Fruit fly (Drosophila melanogaster): ENCODE data around the gene chico.

DNA sequence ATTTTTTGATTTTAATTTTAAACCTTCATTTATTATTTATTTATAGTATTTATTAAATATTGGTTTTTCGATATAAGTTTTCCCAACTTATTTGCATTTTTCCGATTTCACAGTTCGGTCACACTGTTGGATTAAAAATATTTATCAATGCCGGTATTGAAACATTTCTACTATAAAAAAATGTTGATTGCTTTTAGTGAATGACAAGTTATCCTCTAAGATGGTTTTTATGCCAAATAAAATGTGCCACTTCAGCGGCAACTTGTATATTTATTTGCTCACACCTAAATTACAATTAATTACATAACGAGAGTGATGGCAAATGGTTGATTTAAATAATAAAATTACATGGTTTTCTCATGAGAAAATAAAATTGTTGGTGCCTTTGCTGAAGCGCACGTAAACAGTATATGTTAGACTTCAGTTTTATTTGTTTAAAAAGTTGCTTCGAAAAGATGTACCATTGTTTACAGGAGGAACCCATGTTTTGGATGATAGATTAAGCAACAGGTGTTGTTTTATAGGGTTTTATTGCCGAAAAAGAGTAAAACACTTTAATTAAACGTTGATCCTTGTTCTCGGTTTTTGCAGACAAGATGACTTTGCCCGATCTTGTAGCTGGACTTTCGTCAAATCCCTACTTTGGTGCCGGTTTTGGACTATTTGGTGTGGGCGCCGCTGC is 24.2 kb downstream of the chico start, which contains the start of gene Bcs1:
- TF ChIP-seq psq (GFP tag; optimal IDR thresholded peaks at IDR 0.05) (no peak), Abd-B (GFP tag; optimal IDR thresholded peaks at IDR 0.05) (no peak), dmrt93B (GFP tag; optimal IDR thresholded peaks at IDR 0.05) (no peak), Hnf4 (GFP tag; optimal IDR thresholded peaks at IDR 0.05) (no peak), Dif (GFP tag; optimal IDR thresholded peaks at IDR 0.05; ENCODE audit: partially characterized antibody) (no peak), dsf (GFP tag; optimal IDR thresholded peaks at IDR 0.05; ENCODE audit: borderline replicate concordance) (no peak), CrebA (GFP tag; optimal IDR thresholded peaks at IDR 0.05; ENCODE audit: borderline replicate concordance) (no peak), pan (optimal IDR thresholded peaks at IDR 0.05) (no peak)
